Worm (Caenorhabditis elegans): ENCODE data around the gene Y41G9A.10.

Gene Y41G9A.10

ce11 chrX:2972272-2973042 lies 26.1 kb upstream of the Y41G9A.10 start (continued):
- TF ChIP-seq ama-1 (optimal IDR thresholded peaks at IDR 0.05) (no peak), daf-16 (GFP tag; optimal IDR thresholded peaks at IDR 0.05) (no peak), daf-16 (tag; optimal IDR thresholded peaks at IDR 0.05) (peak; percentile 70), unc-130 (GFP tag; optimal IDR thresholded peaks at IDR 0.05) (no peak), nhr-25 (tag; optimal IDR thresholded peaks at IDR 0.05; ENCODE audit: borderline replicate concordance, insufficient read depth) (no peak), set-16 (GFP tag; IDR thresholded peaks at IDR 0.05) (no peak), nhr-102 (tag; optimal IDR thresholded peaks at IDR 0.05) (no peak), nhr-42 (GFP tag; IDR thresholded peaks at IDR 0.05) (no peak), hif-1 (tag; optimal IDR thresholded peaks at IDR 0.05) (peak in 1 of 2 experiments; percentile 23), cey-2 (tag; optimal IDR thresholded peaks at IDR 0.05; ENCODE audit: borderline replicate concordance, insufficient read depth) (no peak), nhr-6 (tag; optimal IDR thresholded peaks at IDR 0.05) (no peak), sdz-12 (GFP tag; optimal IDR thresholded peaks at IDR 0.05) (no peak), lin-15B (tag; optimal IDR thresholded peaks at IDR 0.05) (no peak), tra-1 (GFP tag; IDR thresholded peaks at IDR 0.05) (peak; percentile 26; the same call in 1 of the 2 replicates), ces-1 (GFP tag; optimal IDR thresholded peaks at IDR 0.05) (no peak), T26A8.4 (GFP tag; IDR thresholded peaks at IDR 0.05) (no peak), zfp-2 (tag; optimal IDR thresholded peaks at IDR 0.05) (no peak), daf-12 (tag; optimal IDR thresholded peaks at IDR 0.05) (no peak), saeg-2 (GFP tag; IDR thresholded peaks at IDR 0.05) (no peak), pha-4 (GFP tag; IDR thresholded peaks at IDR 0.05) (no peak), pha-4 (tag; optimal IDR thresholded peaks at IDR 0.05) (peak; percentile 4), lir-3 (tag; optimal IDR thresholded peaks at IDR 0.05) (no peak), lin-29 (GFP tag; IDR thresholded peaks at IDR 0.05) (no peak), daf-19 (GFP tag; conservative IDR thresholded peaks at IDR 0.05) (no peak), nhr-48 (tag; optimal IDR thresholded peaks at IDR 0.05) (no peak), egl-43 (GFP tag; IDR thresholded peaks at IDR 0.05) (no peak), hmg-1.1 (GFP tag; IDR thresholded peaks at IDR 0.05) (peak; percentile 36; the same call in 1 of the 2 replicates), hlh-30 (tag; optimal IDR thresholded peaks at IDR 0.05; ENCODE audit: insufficient read depth) (peak; percentile 96), dmd-6 (GFP tag; IDR thresholded peaks at IDR 0.05) (peak; percentile 57), arid-1 (GFP tag; conservative IDR thresholded peaks at IDR 0.05) (no peak), nhr-41 (GFP tag; IDR thresholded peaks at IDR 0.05) (no peak), mxl-3 (GFP tag; optimal IDR thresholded peaks at IDR 0.05) (no peak), aly-2 (tag; optimal IDR thresholded peaks at IDR 0.05) (no peak), madf-5 (GFP tag; IDR thresholded peaks at IDR 0.05) (no peak), lsy-2 (tag; optimal IDR thresholded peaks at IDR 0.05) (peak in 1 of 2 experiments; percentile 39), ceh-82 (tag; optimal IDR thresholded peaks at IDR 0.05) (no peak)

- TF ChIP-seq F10B5.3 (tag; optimal IDR thresholded peaks at IDR 0.05) (no peak), daf-19 (GFP tag; conservative IDR thresholded peaks at IDR 0.05) (no peak), ztf-7 (tag; optimal IDR thresholded peaks at IDR 0.05) (no peak), mxl-3 (GFP tag; optimal IDR thresholded peaks at IDR 0.05) (peak; percentile 60), lsy-2 (tag; optimal IDR thresholded peaks at IDR 0.05) (peak; percentile 82 to 84), nhr-25 (tag; optimal IDR thresholded peaks at IDR 0.05; ENCODE audit: borderline replicate concordance, insufficient read depth) (no peak), nhr-237 (tag; optimal IDR thresholded peaks at IDR 0.05) (no peak), Y75B8A.6 (GFP tag; IDR thresholded peaks at IDR 0.05) (peak; percentile 80; the same call in 1 of the 2 replicates), nhr-76 (tag; optimal IDR thresholded peaks at IDR 0.05) (no peak), attf-4 (tag; optimal IDR thresholded peaks at IDR 0.05) (no peak), lim-7 (GFP tag; IDR thresholded peaks at IDR 0.05) (0 out of 2 replicates have a peak, but pooled peaks have one; percentile 15), ceh-82 (tag; optimal IDR thresholded peaks at IDR 0.05) (no peak), cey-2 (tag; optimal IDR thresholded peaks at IDR 0.05; ENCODE audit: borderline replicate concordance, insufficient read depth) (no peak), ces-1 (GFP tag; optimal IDR thresholded peaks at IDR 0.05) (peak; percentile 8), hlh-11 (tag; optimal IDR thresholded peaks at IDR 0.05) (peak; percentile 95), ceh-20 (GFP tag; IDR thresholded peaks at IDR 0.05) (peak; percentile 95), pha-4 (GFP tag; IDR thresholded peaks at IDR 0.05) (peak; percentile 78; the same call in 1 of the 2 replicates), pha-4 (tag; optimal IDR thresholded peaks at IDR 0.05) (no peak), saeg-2 (GFP tag; IDR thresholded peaks at IDR 0.05) (no peak), ceh-32 (tag; optimal IDR thresholded peaks at IDR 0.05; ENCODE audit: poor library complexity) (no peak), tag-97 (GFP tag; IDR thresholded peaks at IDR 0.05) (no peak), vab-7 (GFP tag; IDR thresholded peaks at IDR 0.05) (no peak)
Measured at ce11 chrX:2971542-2971988, 25.2 kb upstream of the Y41G9A.10 start.

Measured in whole organism, L4 larva.